Worm (Caenorhabditis elegans): ENCODE results near the gene lgc-44.
A peak's percentile ranks its signal among the peaks of the same experiment; 100 is the strongest.

The lgc-44 gene

ce11 chrV:11650720-11651119, 21.7 kb downstream of the lgc-44 start, which contains the start of gene zip-10:
Gene zip-10 (minus strand): TSS chrV:11650762.
- TF ChIP-seq ttx-3 (tag; optimal IDR thresholded peaks at IDR 0.05) (no peak), T23F11.4 (GFP tag; optimal IDR thresholded peaks at IDR 0.05) (no peak), sox-4 (tag; optimal IDR thresholded peaks at IDR 0.05) (no peak), pha-2 (tag; optimal IDR thresholded peaks at IDR 0.05) (no peak), fkh-6 (tag; optimal IDR thresholded peaks at IDR 0.05) (no peak), ztf-16 (tag; optimal IDR thresholded peaks at IDR 0.05) (no peak), pha-4 (tag; optimal IDR thresholded peaks at IDR 0.05) (no peak), ceh-2 (tag; optimal IDR thresholded peaks at IDR 0.05) (no peak), eyg-1 (tag; optimal IDR thresholded peaks at IDR 0.05) (no peak), hlh-6 (tag; optimal IDR thresholded peaks at IDR 0.05) (no peak), ahr-1 (tag; optimal IDR thresholded peaks at IDR 0.05) (no peak), fkh-10 (GFP tag; optimal IDR thresholded peaks at IDR 0.05) (no peak)

ce11 chrV:11649254-11649653, 23.1 kb downstream of the lgc-44 start:
- no peak for TF ChIP-seq ceh-22 (tag; optimal IDR thresholded peaks at IDR 0.05)
- no peak for TF ChIP-seq elt-2 (tag; optimal IDR thresholded peaks at IDR 0.05)
- no peak for TF ChIP-seq sox-2 (GFP tag; IDR thresholded peaks at IDR 0.05)
- no peak for TF ChIP-seq ceh-6 (GFP tag; optimal IDR thresholded peaks at IDR 0.05)
- no peak for TF ChIP-seq tbx-7 (tag; optimal IDR thresholded peaks at IDR 0.05)
- no peak for TF ChIP-seq eyg-1 (tag; optimal IDR thresholded peaks at IDR 0.05)
- TF ChIP-seq che-1 (tag; optimal IDR thresholded peaks at IDR 0.05), result no peak
- no peak for TF ChIP-seq fkh-6 (tag; optimal IDR thresholded peaks at IDR 0.05)
- no peak for TF ChIP-seq fkh-10 (GFP tag; optimal IDR thresholded peaks at IDR 0.05)
- TF ChIP-seq unc-55 (GFP tag; optimal IDR thresholded peaks at IDR 0.05), result no peak
- TF ChIP-seq ahr-1 (tag; optimal IDR thresholded peaks at IDR 0.05), result no peak
- TF ChIP-seq pqm-1 (tag; optimal IDR thresholded peaks at IDR 0.05), result no peak
- no peak for TF ChIP-seq T23F11.4 (GFP tag; optimal IDR thresholded peaks at IDR 0.05)
- TF ChIP-seq unc-3 (GFP tag; conservative IDR thresholded peaks at IDR 0.05), result no peak
- TF ChIP-seq unc-3 (tag; optimal IDR thresholded peaks at IDR 0.05), result no peak
- TF ChIP-seq ceh-2 (tag; optimal IDR thresholded peaks at IDR 0.05), result no peak
- no peak for TF ChIP-seq pat-9 (tag; optimal IDR thresholded peaks at IDR 0.05)
- TF ChIP-seq unc-86 (tag; optimal IDR thresholded peaks at IDR 0.05), result no peak
- TF ChIP-seq hlh-13 (GFP tag; optimal IDR thresholded peaks at IDR 0.05), result no peak

ce11 chrV:11648435-11648834, 24.0 kb downstream of the lgc-44 start:
- no peak for TF ChIP-seq ceh-19 (GFP tag; optimal IDR thresholded peaks at IDR 0.05)
- no peak for TF ChIP-seq ahr-1 (tag; optimal IDR thresholded peaks at IDR 0.05)
- no peak for TF ChIP-seq F13H6.1 (tag; optimal IDR thresholded peaks at IDR 0.05)
- no peak for TF ChIP-seq nhr-232 (tag; optimal IDR thresholded peaks at IDR 0.05)
- no peak for TF ChIP-seq pax-1 (tag; optimal IDR thresholded peaks at IDR 0.05)
- TF ChIP-seq ceh-14 (tag; optimal IDR thresholded peaks at IDR 0.05), result no peak
- no peak for TF ChIP-seq tbx-7 (tag; optimal IDR thresholded peaks at IDR 0.05)
- TF ChIP-seq sdc-2 (tag; optimal IDR thresholded peaks at IDR 0.05), result no peak
- no peak for TF ChIP-seq nfya-1 (tag; optimal IDR thresholded peaks at IDR 0.05)
- no peak for TF ChIP-seq unc-42 (tag; optimal IDR thresholded peaks at IDR 0.05)
- TF ChIP-seq C08G9.2 (tag; optimal IDR thresholded peaks at IDR 0.05), result no peak
- no peak for TF ChIP-seq fkh-6 (tag; optimal IDR thresholded peaks at IDR 0.05)
- TF ChIP-seq syd-9 (tag; optimal IDR thresholded peaks at IDR 0.05), result no peak
- no peak for TF ChIP-seq ceh-30 (tag; optimal IDR thresholded peaks at IDR 0.05)

- peak; percentile 46 for TF ChIP-seq elt-2 (tag; optimal IDR thresholded peaks at IDR 0.05)
- no peak for TF ChIP-seq gmeb-2 (tag; optimal IDR thresholded peaks at IDR 0.05)
Measured at ce11 chrV:11647821-11648220, 24.6 kb downstream of the lgc-44 start.

Measured in whole organism, late embryonic.